Worm (Caenorhabditis elegans): ENCODE measurements around the gene T16G12.13.
A peak's percentile ranks its signal among the peaks of the same experiment; 100 is the strongest.

T16G12.13 gene

ce11 chrIII:10096525-10096972 is 35.9 kb downstream of the T16G12.13 start (continued):
- TF ChIP-seq unc-55 (GFP tag; optimal IDR thresholded peaks at IDR 0.05) (peak; percentile 93), pha-4 (tag; optimal IDR thresholded peaks at IDR 0.05) (no peak), ceh-9 (tag; optimal IDR thresholded peaks at IDR 0.05) (no peak), gmeb-2 (tag; optimal IDR thresholded peaks at IDR 0.05) (no peak), elt-2 (tag; optimal IDR thresholded peaks at IDR 0.05) (peak; percentile 39), pha-2 (tag; optimal IDR thresholded peaks at IDR 0.05) (no peak), fax-1 (tag; optimal IDR thresholded peaks at IDR 0.05) (no peak), syd-9 (tag; optimal IDR thresholded peaks at IDR 0.05) (no peak), hlh-30 (tag; optimal IDR thresholded peaks at IDR 0.05; ENCODE audit: insufficient read depth) (peak; percentile 90), F13H6.1 (tag; optimal IDR thresholded peaks at IDR 0.05) (peak; percentile 44), ttx-3 (tag; optimal IDR thresholded peaks at IDR 0.05) (no peak), mec-3 (tag; optimal IDR thresholded peaks at IDR 0.05; ENCODE audit: borderline replicate concordance) (no peak), ceh-45 (GFP tag; IDR thresholded peaks at IDR 0.05) (no peak), ceh-6 (GFP tag; optimal IDR thresholded peaks at IDR 0.05) (no peak), unc-3 (GFP tag; conservative IDR thresholded peaks at IDR 0.05) (no peak), unc-3 (tag; optimal IDR thresholded peaks at IDR 0.05) (no peak), fkh-6 (tag; optimal IDR thresholded peaks at IDR 0.05) (no peak), zip-5 (tag; optimal IDR thresholded peaks at IDR 0.05) (no peak), pag-3 (tag; optimal IDR thresholded peaks at IDR 0.05; ENCODE audit: borderline replicate concordance) (no peak), tbx-7 (tag; optimal IDR thresholded peaks at IDR 0.05) (no peak), C38D4.7 (GFP tag; optimal IDR thresholded peaks at IDR 0.05) (no peak)

DNA sequence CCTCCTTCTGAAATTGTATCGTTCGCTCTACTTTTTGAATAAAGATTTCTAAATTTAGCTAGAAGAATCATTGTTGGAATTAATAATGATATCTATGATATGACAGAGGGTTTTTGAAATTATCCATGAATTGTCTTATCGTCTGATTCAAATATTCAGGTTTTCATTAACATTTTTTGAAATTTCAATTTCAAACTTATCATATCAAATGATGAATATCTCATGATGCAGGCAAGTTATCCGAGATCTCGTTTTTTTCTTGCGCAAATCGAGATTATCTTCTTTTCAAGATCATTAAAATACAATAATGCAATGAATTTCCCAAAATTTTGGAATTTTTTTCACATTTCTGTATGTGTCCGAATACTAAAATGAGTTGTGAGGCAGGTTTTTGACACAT is 37.3 kb downstream of the T16G12.13 start, which contains the start of gene spop-1:
TSS of gene spop-1 (minus strand) at position 101 of the 400 bp plus-strand sequence.
- TF ChIP-seq fax-1 (tag; optimal IDR thresholded peaks at IDR 0.05), result no peak
- no peak for TF ChIP-seq ceh-9 (tag; optimal IDR thresholded peaks at IDR 0.05)
- no peak for TF ChIP-seq elt-2 (tag; optimal IDR thresholded peaks at IDR 0.05)
- TF ChIP-seq lin-11 (tag; optimal IDR thresholded peaks at IDR 0.05), result no peak
- TF ChIP-seq pha-2 (tag; optimal IDR thresholded peaks at IDR 0.05), result no peak
- no peak for TF ChIP-seq ref-2 (tag; optimal IDR thresholded peaks at IDR 0.05)
- no peak for TF ChIP-seq ztf-16 (tag; optimal IDR thresholded peaks at IDR 0.05)
- TF ChIP-seq lim-6 (tag; optimal IDR thresholded peaks at IDR 0.05), result no peak
- no peak for TF ChIP-seq tbx-2 (tag; optimal IDR thresholded peaks at IDR 0.05)
- no peak for TF ChIP-seq dve-1 (tag; optimal IDR thresholded peaks at IDR 0.05)
- no peak for TF ChIP-seq pag-3 (tag; optimal IDR thresholded peaks at IDR 0.05; ENCODE audit: borderline replicate concordance)

- TF ChIP-seq hlh-8 (tag; optimal IDR thresholded peaks at IDR 0.05), result no peak
- TF ChIP-seq rnt-1 (tag; optimal IDR thresholded peaks at IDR 0.05), result no peak
- no peak for TF ChIP-seq dve-1 (tag; optimal IDR thresholded peaks at IDR 0.05)
- no peak for TF ChIP-seq ztf-16 (tag; optimal IDR thresholded peaks at IDR 0.05)
- no peak for TF ChIP-seq K09A11.1 (tag; optimal IDR thresholded peaks at IDR 0.05; ENCODE audit: insufficient read depth)
- no peak for TF ChIP-seq nfya-1 (tag; optimal IDR thresholded peaks at IDR 0.05)
- no peak for TF ChIP-seq unc-3 (GFP tag; conservative IDR thresholded peaks at IDR 0.05)
- TF ChIP-seq unc-3 (tag; optimal IDR thresholded peaks at IDR 0.05), result no peak
- TF ChIP-seq elt-2 (tag; optimal IDR thresholded peaks at IDR 0.05), result no peak
- TF ChIP-seq pqm-1 (tag; optimal IDR thresholded peaks at IDR 0.05), result no peak
- no peak for TF ChIP-seq F13H6.1 (tag; optimal IDR thresholded peaks at IDR 0.05)
- TF ChIP-seq T23F11.4 (GFP tag; optimal IDR thresholded peaks at IDR 0.05), result no peak
- no peak for TF ChIP-seq lim-6 (tag; optimal IDR thresholded peaks at IDR 0.05)
- TF ChIP-seq ceh-31 (tag; optimal IDR thresholded peaks at IDR 0.05), result no peak
Observed at ce11 chrIII:10101352-10101751, 40.7 kb downstream of the T16G12.13 start, which contains the start of gene kel-10. TSS of gene kel-10 (minus strand) at chrIII:10101452.

DNA sequence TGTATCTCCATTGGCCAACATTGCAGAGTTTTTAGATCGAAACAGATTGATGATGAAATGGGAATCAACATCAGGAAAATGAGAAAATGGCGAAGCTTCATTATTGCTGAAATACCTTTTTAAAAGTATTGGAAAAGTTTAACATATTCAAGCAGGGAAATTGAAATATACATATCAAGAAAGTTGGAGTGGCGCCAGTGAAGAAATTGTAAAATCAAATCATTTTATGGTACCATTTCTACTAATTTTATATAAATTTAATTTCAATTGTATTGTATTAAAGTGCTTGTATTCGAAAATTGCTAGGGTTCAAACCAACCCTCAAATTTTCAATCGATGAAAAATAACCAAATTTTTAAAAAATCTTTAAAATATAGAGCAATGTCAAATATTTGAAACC is 45.7 kb downstream of the T16G12.13 start, which contains the start of gene srt-55:
TSS of gene srt-55 (minus strand) at position 101 of the 400 bp plus-strand sequence.
- TF ChIP-seq ceh-18 (tag; optimal IDR thresholded peaks at IDR 0.05), result no peak
- TF ChIP-seq ztf-16 (tag; optimal IDR thresholded peaks at IDR 0.05), result no peak
- TF ChIP-seq tbx-7 (tag; optimal IDR thresholded peaks at IDR 0.05), result no peak
- TF ChIP-seq mec-3 (tag; optimal IDR thresholded peaks at IDR 0.05; ENCODE audit: borderline replicate concordance), result no peak
- TF ChIP-seq unc-55 (GFP tag; optimal IDR thresholded peaks at IDR 0.05), result no peak
- no peak for TF ChIP-seq dve-1 (tag; optimal IDR thresholded peaks at IDR 0.05)
- no peak for TF ChIP-seq npax-4 (tag; optimal IDR thresholded peaks at IDR 0.05)
- no peak for TF ChIP-seq syd-9 (tag; optimal IDR thresholded peaks at IDR 0.05)
- TF ChIP-seq dmd-4 (tag; optimal IDR thresholded peaks at IDR 0.05; ENCODE audit: borderline replicate concordance), result no peak
- TF ChIP-seq ceh-48 (tag; optimal IDR thresholded peaks at IDR 0.05), result no peak
- no peak for TF ChIP-seq pha-2 (tag; optimal IDR thresholded peaks at IDR 0.05)
- TF ChIP-seq pat-9 (tag; optimal IDR thresholded peaks at IDR 0.05), result no peak
- TF ChIP-seq ceh-19 (GFP tag; optimal IDR thresholded peaks at IDR 0.05), result no peak
- TF ChIP-seq zip-5 (tag; optimal IDR thresholded peaks at IDR 0.05), result no peak
- TF ChIP-seq ama-1 (optimal IDR thresholded peaks at IDR 0.05), result no peak
- TF ChIP-seq fax-1 (tag; optimal IDR thresholded peaks at IDR 0.05), result no peak
- no peak for TF ChIP-seq tbx-2 (tag; optimal IDR thresholded peaks at IDR 0.05)
- no peak for TF ChIP-seq ceh-2 (tag; optimal IDR thresholded peaks at IDR 0.05)

Measured in whole organism, late embryonic.